Worm (Caenorhabditis elegans): ENCODE data around the gene nkb-3.

ce11 chrX:13729724-13730123 lies 40.6 kb downstream of the nkb-3 start:
- TF ChIP-seq him-1 (tag; optimal IDR thresholded peaks at IDR 0.05) = no peak
- no peak for TF ChIP-seq W03F9.2 (tag; optimal IDR thresholded peaks at IDR 0.05)
- no peak for TF ChIP-seq dao-5 (tag; optimal IDR thresholded peaks at IDR 0.05)
